Fruit fly (Drosophila melanogaster): ENCODE measurements around the gene CG34140.
A peak's percentile ranks its signal among the peaks of the same experiment; 100 is the strongest.

The CG34140 gene

dm6 chr3L:205723-206284, 21.6 kb upstream of the CG34140 start, which contains the start of the genes Gk1 and CG13876 (continued):
- peak; percentile 97 for TF ChIP-seq CG17829 (tag; optimal IDR thresholded peaks at IDR 0.05)
- no peak for TF ChIP-seq sima (GFP tag; optimal IDR thresholded peaks at IDR 0.05)
- TF ChIP-seq pum (GFP tag; optimal IDR thresholded peaks at IDR 0.05): peak; percentile 29
- peak; percentile 92 for TF ChIP-seq CG12155 (GFP tag; optimal IDR thresholded peaks at IDR 0.05)
- TF ChIP-seq Camta (GFP tag; optimal IDR thresholded peaks at IDR 0.05): peak; percentile 44
- TF ChIP-seq ATbp (GFP tag; optimal IDR thresholded peaks at IDR 0.05): peak; percentile 88
- TF ChIP-seq esg (GFP tag; conservative IDR thresholded peaks at IDR 0.05): peak; percentile 85
- no peak for TF ChIP-seq sens (GFP tag)
- peak; percentile 94 for TF ChIP-seq sd (tag; optimal IDR thresholded peaks at IDR 0.05)
- peak; percentile 88 for TF ChIP-seq CG6254 (GFP tag; optimal IDR thresholded peaks at IDR 0.05)
- peak; percentile 89 for TF ChIP-seq ap (GFP tag; IDR thresholded peaks at IDR 0.05)
- TF ChIP-seq Poxn (GFP tag; IDR thresholded peaks at IDR 0.05): peak; percentile 64; the same call in 1 of the 2 replicates
- peak; percentile 96 for TF ChIP-seq zfh1 (GFP tag; IDR thresholded peaks at IDR 0.05)
- TF ChIP-seq gsb (GFP tag; IDR thresholded peaks at IDR 0.05): peak; percentile 84
- TF ChIP-seq nau (GFP tag; optimal IDR thresholded peaks at IDR 0.05): no peak
- TF ChIP-seq ind (GFP tag; optimal IDR thresholded peaks at IDR 0.05): no peak
- TF ChIP-seq HmgD (GFP tag; optimal IDR thresholded peaks at IDR 0.05): no peak
- TF ChIP-seq run (tag; optimal IDR thresholded peaks at IDR 0.05): peak; percentile 92
- peak; percentile 79 for TF ChIP-seq NFAT (GFP tag; IDR thresholded peaks at IDR 0.05)
- peak; percentile 94 for TF ChIP-seq CG32767 (GFP tag; IDR thresholded peaks at IDR 0.05)
- no peak for TF ChIP-seq CG1792 (GFP tag; optimal IDR thresholded peaks at IDR 0.05)
- TF ChIP-seq Gug (GFP tag; IDR thresholded peaks at IDR 0.05): peak; percentile 57; the same call in 2 of the 4 replicates
- TF ChIP-seq Dbx (GFP tag; IDR thresholded peaks at IDR 0.05): peak; percentile 96
- peak; percentile 96 for TF ChIP-seq CG17359 (tag; optimal IDR thresholded peaks at IDR 0.05)
- TF ChIP-seq CG1647 (GFP tag; optimal IDR thresholded peaks at IDR 0.05): peak; percentile 22
- peak; percentile 19 for TF ChIP-seq CG15073 (GFP tag; optimal IDR thresholded peaks at IDR 0.05)
- TF ChIP-seq da (GFP tag; optimal IDR thresholded peaks at IDR 0.05): no peak
- peak; percentile 90 for TF ChIP-seq onecut (GFP tag; IDR thresholded peaks at IDR 0.05)
- peak; percentile 7 for TF ChIP-seq Dad (GFP tag; optimal IDR thresholded peaks at IDR 0.05)
- TF ChIP-seq CG13123 (GFP tag; optimal IDR thresholded peaks at IDR 0.05): peak; percentile 86
- no peak for TF ChIP-seq Doc2 (GFP tag; IDR thresholded peaks at IDR 0.05)
- TF ChIP-seq CG11695 (GFP tag; IDR thresholded peaks at IDR 0.05): peak; percentile 97
- no peak for TF ChIP-seq HLHmδ (GFP tag; optimal IDR thresholded peaks at IDR 0.05)
- no peak for TF ChIP-seq HLH54F (GFP tag; optimal IDR thresholded peaks at IDR 0.05)
- TF ChIP-seq CG4707 (GFP tag; optimal IDR thresholded peaks at IDR 0.05): peak; percentile 76
- peak; percentile 91 for TF ChIP-seq Oaz (GFP tag; IDR thresholded peaks at IDR 0.05)
- peak; percentile 59 for TF ChIP-seq CG31388 (GFP tag; optimal IDR thresholded peaks at IDR 0.05)
- peak; percentile 97 for TF ChIP-seq CG15269 (tag; optimal IDR thresholded peaks at IDR 0.05)
- TF ChIP-seq CG17568 (GFP tag; optimal IDR thresholded peaks at IDR 0.05): no peak
- TF ChIP-seq NK7.1 (GFP tag; optimal IDR thresholded peaks at IDR 0.05): no peak
- TF ChIP-seq Dp (GFP tag; optimal IDR thresholded peaks at IDR 0.05): peak; percentile 33
- TF ChIP-seq CG6765 (GFP tag; optimal IDR thresholded peaks at IDR 0.05): peak; percentile 94
- TF ChIP-seq trh (GFP tag; optimal IDR thresholded peaks at IDR 0.05): peak; percentile 77
- TF ChIP-seq Six4 (GFP tag; optimal IDR thresholded peaks at IDR 0.05): peak; percentile 86
- peak; percentile 98 for TF ChIP-seq CG2678 (tag; optimal IDR thresholded peaks at IDR 0.05)
- TF ChIP-seq CG12299 (tag; optimal IDR thresholded peaks at IDR 0.05): peak; percentile 98
- TF ChIP-seq HmgZ (tag; optimal IDR thresholded peaks at IDR 0.05): peak; percentile 98
- TF ChIP-seq Scr (GFP tag; IDR thresholded peaks at IDR 0.05; ENCODE audit: partially characterized antibody): no peak
- TF ChIP-seq inv (GFP tag; IDR thresholded peaks at IDR 0.05; ENCODE audit: partially characterized antibody): no peak
- peak; percentile 87 for TF ChIP-seq otp (GFP tag; IDR thresholded peaks at IDR 0.05)
- TF ChIP-seq NC2β (GFP tag; optimal IDR thresholded peaks at IDR 0.05): no peak

All from whole organism, embryonic.